Worm (Caenorhabditis elegans) whole organism, midembryonic: ENCODE results near the gene nhr-209.

Source experiments
- T22C8.4 ChIP-seq: fragments of 200-800 bp; sonication (Bioruptor generic); IDR thresholded peaks from 2 replicates; pipeline ENCODE4 v1.3.6; 2022; ENCODE audit warnings: missing genetic modification characterization, missing compliant biosample characterization
- flt-1 ChIP-seq: fragments of 200-800 bp; sonication (Bioruptor generic); IDR thresholded peaks from 2 replicates; pipeline ENCODE4 v1.3.6; 2022; ENCODE audit warnings: missing genetic modification characterization, missing compliant biosample characterization
- klf-2 ChIP-seq: fragments of 200-800 bp; sonication (Bioruptor generic); conservative IDR thresholded peaks from 2 replicates; pipeline ENCODE4 v1.3.6; 2022; ENCODE audit warnings: missing genetic modification reagents, missing genetic modification characterization, missing compliant biosample characterization
- ref-1 ChIP-seq: fragments of 200-800 bp; sonication (Bioruptor generic); conservative IDR thresholded peaks from 2 replicates; pipeline ENCODE4 v1.3.6; 2022; ENCODE audit warnings: missing genetic modification reagents, missing genetic modification characterization, missing compliant biosample characterization
- ztf-23 ChIP-seq: fragments of 200-800 bp; sonication (Bioruptor generic); IDR thresholded peaks from 2 replicates; pipeline ENCODE4 v1.3.6; 2022; ENCODE audit warnings: missing genetic modification reagents, missing genetic modification characterization, missing compliant biosample characterization
- ztf-29 ChIP-seq: fragments of 200-800 bp; sonication (Bioruptor generic); IDR thresholded peaks from 2 replicates; pipeline ENCODE4 v1.3.6; 2022; ENCODE audit warnings: missing genetic modification reagents, missing genetic modification characterization, missing compliant biosample characterization

- TF ChIP-seq ztf-23 (GFP tag; lab: Robert Waterston, UW) (no peak), klf-2 (GFP tag; lab: Robert Waterston, UW) (no peak), ref-1 (GFP tag; lab: Robert Waterston, UW) (no peak), T22C8.4 (GFP tag; lab: Robert Waterston, UW) (no peak), flt-1 (GFP tag; lab: Robert Waterston, UW) (no peak), ztf-29 (no peak)
Measured at ce11 chrV:12111452-12111851, 13.5 kb downstream of the nhr-209 start, which contains the start of gene lhpp-1.
